Worm (Caenorhabditis elegans) whole organism, L2 larva: ENCODE measurements around the gene str-114.
A peak's percentile ranks its signal among the peaks of the same experiment; 100 is the strongest.

Experiments
- C34F6.9 ChIP-seq: fragments of 150-350 bp; optimal IDR thresholded peaks from 2 replicates; lab custom pipeline; 2014; ENCODE audit warnings: missing biosample characterization, missing genetic modification characterization
- R02D3.7 ChIP-seq: fragments of 150-350 bp; optimal IDR thresholded peaks from 2 replicates; lab custom pipeline; 2014; ENCODE audit warnings: missing biosample characterization, missing genetic modification characterization
- Y55F3AM.14 ChIP-seq: fragments of 200-800 bp; sonication (Bioruptor generic); optimal IDR thresholded peaks from 2 replicates; lab custom pipeline; 2018; ENCODE audit warnings: mild to moderate bottlenecking, missing genetic modification characterization, missing compliant biosample characterization
- ZK546.5 ChIP-seq: sonication (generic microtip); optimal IDR thresholded peaks from 2 replicates; lab custom pipeline; 2017; ENCODE audit warnings: missing biosample characterization, missing genetic modification characterization
- alr-1 ChIP-seq: fragments of 150-350 bp; optimal IDR thresholded peaks from 2 replicates; lab custom pipeline; 2014; ENCODE audit warnings: missing biosample characterization, missing genetic modification characterization
- aly-2 ChIP-seq: fragments of 150-350 bp; optimal IDR thresholded peaks from 2 replicates; lab custom pipeline; 2014; ENCODE audit warnings: missing biosample characterization, missing genetic modification characterization
- ama-1 ChIP-seq: fragments of 150-350 bp; optimal IDR thresholded peaks from 2 replicates; lab custom pipeline; 2018; ENCODE audit warnings: inconsistent platforms
- blmp-1 ChIP-seq: sonication (generic microtip); optimal IDR thresholded peaks from 2 replicates; lab custom pipeline; 2017; ENCODE audit warnings: missing genetic modification characterization, mild to moderate bottlenecking, missing compliant biosample characterization, antibody characterized with exemption, moderate library complexity; ENCODE audit not compliant: insufficient read depth
- ceh-16 ChIP-seq: fragments of 150-350 bp; optimal IDR thresholded peaks from 2 replicates; lab custom pipeline; 2014; ENCODE audit warnings: missing biosample characterization, missing genetic modification characterization
- ceh-82 ChIP-seq: fragments of 150-350 bp; optimal IDR thresholded peaks from 2 replicates; lab custom pipeline; 2014; ENCODE audit warnings: missing biosample characterization, missing genetic modification characterization
- crh-2 ChIP-seq: sonication (generic microtip); optimal IDR thresholded peaks from 2 replicates; lab custom pipeline; 2017; ENCODE audit warnings: missing biosample characterization, missing genetic modification characterization
- elt-1 ChIP-seq: fragments of 150-350 bp; optimal IDR thresholded peaks from 2 replicates; lab custom pipeline; 2014; ENCODE audit warnings: missing biosample characterization, missing genetic modification characterization
- elt-3 ChIP-seq: sonication (generic microtip); optimal IDR thresholded peaks from 2 replicates; lab custom pipeline; 2017; ENCODE audit warnings: missing biosample characterization, missing genetic modification characterization
- gmeb-1 ChIP-seq: fragments of 150-350 bp; optimal IDR thresholded peaks from 2 replicates; lab custom pipeline; 2014; ENCODE audit warnings: missing biosample characterization, missing genetic modification characterization
- lin-11 ChIP-seq: fragments of 150-350 bp; sonication (generic microtip); optimal IDR thresholded peaks from 2 replicates; lab custom pipeline; 2014; ENCODE audit warnings: missing biosample characterization, missing genetic modification characterization, inconsistent platforms, mixed read lengths
- lin-13 ChIP-seq: fragments of 150-350 bp; optimal IDR thresholded peaks from 2 replicates; lab custom pipeline; 2014; ENCODE audit warnings: missing biosample characterization, missing genetic modification reagents, missing genetic modification characterization
- lin-39 ChIP-seq: fragments of 150-350 bp; optimal IDR thresholded peaks from 2 replicates; lab custom pipeline; 2014; ENCODE audit warnings: missing biosample characterization, missing genetic modification reagents, missing genetic modification characterization
- lsy-2 ChIP-seq, 2 experiments: fragments of 150-350 bp in 1 of 2; sonication (generic microtip) in 1 of 2; optimal IDR thresholded peaks; 2 replicates each; lab custom pipeline; 2014 to 2017; ENCODE audit warnings: missing biosample characterization in 2 of 2, missing genetic modification characterization in 2 of 2
- mab-5 ChIP-seq: fragments of 150-350 bp; optimal IDR thresholded peaks from 2 replicates; lab custom pipeline; 2014; ENCODE audit warnings: missing biosample characterization, missing genetic modification characterization
- mbf-1 ChIP-seq: sonication (generic microtip); optimal IDR thresholded peaks from 2 replicates; lab custom pipeline; 2017; ENCODE audit warnings: missing biosample characterization, missing genetic modification characterization
- mdl-1 ChIP-seq, 2 experiments: fragments of 150-350 bp in 1 of 2; sonication (generic microtip) in 1 of 2; optimal IDR thresholded peaks; 2 replicates each; lab custom pipeline; 2017; ENCODE audit warnings: missing biosample characterization in 2 of 2, missing genetic modification characterization in 2 of 2
- nhr-10 ChIP-seq: sonication (generic microtip); optimal IDR thresholded peaks from 2 replicates; lab custom pipeline; 2017; ENCODE audit warnings: missing biosample characterization, missing genetic modification characterization
- nhr-11 ChIP-seq: fragments of 150-350 bp; optimal IDR thresholded peaks from 2 replicates; lab custom pipeline; 2014; ENCODE audit warnings: missing biosample characterization, missing genetic modification characterization
- nhr-12 ChIP-seq: fragments of 150-350 bp; optimal IDR thresholded peaks from 2 replicates; lab custom pipeline; 2014; ENCODE audit warnings: missing biosample characterization, missing genetic modification characterization
- nhr-129 ChIP-seq: fragments of 150-350 bp; optimal IDR thresholded peaks from 2 replicates; lab custom pipeline; 2014; ENCODE audit warnings: missing biosample characterization, missing genetic modification characterization
- nhr-21 ChIP-seq: fragments of 150-350 bp; optimal IDR thresholded peaks from 2 replicates; lab custom pipeline; 2014; ENCODE audit warnings: missing biosample characterization, missing genetic modification characterization
- nhr-23 ChIP-seq: fragments of 150-350 bp; optimal IDR thresholded peaks from 2 replicates; lab custom pipeline; 2014; ENCODE audit warnings: missing biosample characterization, missing genetic modification reagents, missing genetic modification characterization
- nhr-237 ChIP-seq: fragments of 150-350 bp; optimal IDR thresholded peaks from 2 replicates; lab custom pipeline; 2014; ENCODE audit warnings: missing biosample characterization, missing genetic modification characterization
- nhr-25 ChIP-seq: fragments of 150-350 bp; sonication (generic microtip); optimal IDR thresholded peaks from 3 replicates; lab custom pipeline; 2014; ENCODE audit warnings: missing biosample characterization, missing genetic modification characterization
- nhr-6 ChIP-seq: fragments of 150-350 bp; optimal IDR thresholded peaks from 2 replicates; lab custom pipeline; 2014; ENCODE audit warnings: missing biosample characterization, missing genetic modification characterization
- skn-1 ChIP-seq: sonication (generic microtip); optimal IDR thresholded peaks from 2 replicates; lab custom pipeline; 2017; ENCODE audit warnings: missing biosample characterization, missing genetic modification characterization
- sma-3 ChIP-seq: sonication (generic microtip); optimal IDR thresholded peaks from 2 replicates; lab custom pipeline; 2016; ENCODE audit warnings: missing genetic modification reagents, missing genetic modification characterization, missing compliant biosample characterization
- sma-9 ChIP-seq, 2 experiments: fragments of 150-350 bp in 1 of 2; sonication (generic microtip) in 1 of 2; optimal IDR thresholded peaks; 2 replicates each; lab custom pipeline; 2014 to 2016; ENCODE audit warnings: missing genetic modification characterization in 2 of 2, mild to moderate bottlenecking in 1 of 2, missing biosample characterization in 1 of 2, missing compliant biosample characterization in 1 of 2, missing genetic modification reagents in 1 of 2, moderate library complexity in 1 of 2
- snpc-4 ChIP-seq: fragments of 150-350 bp; optimal IDR thresholded peaks from 2 replicates; lab custom pipeline; 2014; ENCODE audit warnings: missing biosample characterization, missing genetic modification characterization
- unc-55 ChIP-seq: fragments of 150-350 bp; sonication (generic microtip); optimal IDR thresholded peaks from 3 replicates; lab custom pipeline; 2014; ENCODE audit warnings: missing biosample characterization, missing genetic modification reagents, missing genetic modification characterization
- unc-62 ChIP-seq: fragments of 150-350 bp; optimal IDR thresholded peaks from 2 replicates; lab custom pipeline; 2014; ENCODE audit warnings: missing biosample characterization, missing genetic modification reagents, missing genetic modification characterization
- zag-1 ChIP-seq: fragments of 150-350 bp; optimal IDR thresholded peaks from 2 replicates; lab custom pipeline; 2014; ENCODE audit warnings: missing biosample characterization, missing genetic modification characterization
- ztf-1 ChIP-seq: fragments of 200-800 bp; sonication (Bioruptor generic); conservative IDR thresholded peaks from 2 replicates; pipeline ENCODE4 v1.3.6; 2022; ENCODE audit warnings: missing genetic modification characterization, missing compliant biosample characterization
- ztf-11 ChIP-seq: sonication (generic microtip); optimal IDR thresholded peaks from 2 replicates; lab custom pipeline; 2017; ENCODE audit warnings: missing biosample characterization, missing genetic modification characterization
- ztf-4 ChIP-seq: fragments of 150-350 bp; optimal IDR thresholded peaks from 2 replicates; lab custom pipeline; 2014; ENCODE audit warnings: missing biosample characterization, missing genetic modification characterization

str-114 gene

DNA sequence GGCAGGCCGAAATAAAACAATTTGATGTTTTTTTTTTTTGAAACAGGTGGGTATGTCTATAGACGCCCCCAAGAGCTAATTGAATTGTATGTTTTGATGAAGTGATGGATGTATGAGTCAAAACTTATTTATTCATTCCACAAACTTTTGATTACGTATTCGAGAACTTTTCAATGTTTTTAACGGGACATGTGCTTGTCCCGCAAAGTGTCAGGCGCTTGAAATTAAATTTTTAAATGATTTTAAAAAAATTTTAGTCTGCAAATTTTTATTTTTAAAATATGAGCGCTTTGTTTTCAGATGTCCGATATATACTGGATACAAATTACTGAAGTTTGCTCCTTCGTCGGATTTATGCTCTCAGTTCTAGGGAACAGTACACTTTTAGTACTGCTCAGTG, at the start of gene str-114:
Gene str-114, plus strand, starts transcription at position 301 of the 400 bp plus-strand sequence.
- TF ChIP-seq nhr-12 (no peak), aly-2 (no peak), mdl-1 (tag; optimal IDR thresholded peaks at IDR 0.05; lab: Kevin White, UChicago) (no peak), gmeb-1 (tag; lab: Kevin White, UChicago) (no peak), ZK546.5 (tag; lab: Kevin White, UChicago) (no peak), sma-3 (GFP tag; lab: Kevin White, UChicago) (no peak), Y55F3AM.14 (GFP tag; lab: Kevin White, UChicago) (no peak), lin-11 (tag; lab: Kevin White, UChicago) (no peak), crh-2 (tag; lab: Kevin White, UChicago) (no peak), nhr-129 (tag; lab: Kevin White, UChicago) (no peak), skn-1 (no peak), ceh-16 (tag; lab: Kevin White, UChicago) (no peak), unc-62 (GFP tag; lab: Kevin White, UChicago) (no peak), nhr-10 (tag; lab: Kevin White, UChicago) (no peak)

DNA sequence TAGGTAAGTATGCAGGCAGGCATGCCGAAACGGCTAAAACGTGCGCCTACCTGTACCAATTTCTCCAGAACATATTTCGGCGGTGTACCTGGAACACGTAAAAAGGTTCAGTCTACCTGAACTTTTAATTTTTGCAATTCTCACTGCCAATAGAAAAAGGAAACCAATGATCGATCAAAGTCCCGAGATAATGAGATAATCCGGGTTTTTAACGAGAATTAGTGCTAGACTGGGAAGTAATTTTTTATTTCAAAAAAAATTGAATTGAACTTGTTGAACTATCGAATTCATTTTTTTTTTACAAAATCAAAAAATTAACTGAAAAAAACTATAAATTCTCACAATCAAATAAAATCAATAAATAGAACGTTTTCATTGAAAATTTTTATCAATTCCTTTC, 49.0 kb upstream of the str-114 start, which contains the start of gene T22F3.7:
Gene T22F3.7, minus strand, starts transcription at position 101 of the 400 bp plus-strand sequence.
- TF ChIP-seq lin-11 (tag; lab: Kevin White, UChicago) (no peak), elt-3 (tag; lab: Kevin White, UChicago) (no peak), crh-2 (tag; lab: Kevin White, UChicago) (no peak), ztf-1 (GFP tag; lab: Robert Waterston, UW) (no peak), nhr-21 (no peak), snpc-4 (tag; lab: Kevin White, UChicago) (no peak), elt-1 (tag; lab: Kevin White, UChicago) (no peak), nhr-129 (tag; lab: Kevin White, UChicago) (no peak), ztf-11 (no peak), alr-1 (tag; lab: Kevin White, UChicago) (no peak), ztf-4 (tag; lab: Kevin White, UChicago) (no peak), mbf-1 (no peak)

DNA sequence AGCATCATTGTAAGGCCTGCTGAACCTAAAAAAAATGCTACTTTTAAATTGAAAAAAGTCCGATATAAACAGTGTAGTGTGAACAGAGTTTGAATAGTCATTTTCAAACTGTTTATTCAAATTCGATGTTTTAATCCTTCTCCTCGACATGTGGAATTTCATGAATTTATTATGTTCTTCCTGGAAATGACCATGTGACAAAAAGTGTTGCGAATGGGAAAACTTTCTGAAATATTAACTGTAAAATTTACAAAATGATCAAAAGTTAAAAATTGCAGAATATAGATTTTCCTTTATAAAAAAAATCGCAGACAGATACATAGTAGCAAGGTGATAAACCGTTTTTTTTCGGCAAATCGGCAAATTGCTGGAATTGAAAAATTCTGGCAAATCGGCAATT, 44.2 kb upstream of the str-114 start, which contains the start of gene T22F3.8:
Gene T22F3.8, minus strand, starts transcription at position 101 of the 400 bp plus-strand sequence.
- TF ChIP-seq snpc-4 (tag; lab: Kevin White, UChicago): no peak
- TF ChIP-seq nhr-10 (tag; lab: Kevin White, UChicago): no peak
- TF ChIP-seq ama-1 (lab: Kevin White, UChicago): no peak

DNA sequence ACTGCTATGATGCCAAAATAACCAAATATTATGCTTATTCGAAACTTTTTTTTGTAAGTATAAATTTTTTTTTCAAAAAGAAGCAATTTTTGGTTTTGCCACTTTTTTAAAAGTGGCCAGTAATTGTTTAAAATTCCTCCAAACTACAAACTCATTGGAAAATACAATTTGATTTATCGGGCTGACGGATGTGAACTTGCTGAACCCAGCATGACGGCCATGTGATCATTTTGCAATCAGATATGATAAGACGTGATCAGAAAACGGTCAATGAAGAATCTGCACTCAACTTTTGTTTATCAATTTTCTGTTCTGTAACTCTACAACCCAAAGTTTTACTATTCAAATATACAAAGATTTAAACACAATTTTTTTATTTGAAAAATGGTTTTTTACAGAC, 43.2 kb upstream of the str-114 start:
- no peak for TF ChIP-seq mab-5 (tag; lab: Kevin White, UChicago)
- TF ChIP-seq nhr-21: peak; percentile 48

DNA sequence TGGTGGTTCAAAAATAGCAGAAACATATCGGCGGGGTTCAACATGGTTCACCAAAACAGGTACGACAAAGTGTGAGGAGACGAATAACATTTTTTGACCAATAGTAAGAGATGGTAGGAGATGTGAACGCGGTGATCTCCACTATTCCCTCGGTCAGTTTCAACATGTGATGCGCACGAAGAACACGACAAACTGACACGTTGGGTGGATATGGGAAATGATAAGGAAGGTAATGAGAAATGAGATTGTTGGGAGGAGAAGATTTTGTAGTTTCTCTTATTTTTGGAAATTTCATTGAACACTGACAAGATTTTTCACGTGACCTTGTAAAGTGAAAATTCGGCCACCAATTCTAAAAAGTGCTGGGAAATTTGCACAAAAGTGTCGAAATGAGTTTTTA, 38.9 kb upstream of the str-114 start:
- TF ChIP-seq R02D3.7 (tag; lab: Kevin White, UChicago) (no peak), nhr-129 (tag; lab: Kevin White, UChicago) (peak; percentile 36), lin-13 (no peak), nhr-6 (no peak), snpc-4 (tag; lab: Kevin White, UChicago) (no peak), zag-1 (tag; lab: Kevin White, UChicago) (no peak), sma-9 (GFP tag; optimal IDR thresholded peaks at IDR 0.05; lab: Kevin White, UChicago) (peak; percentile 83), sma-9 (tag; optimal IDR thresholded peaks at IDR 0.05; lab: Kevin White, UChicago) (no peak), elt-3 (tag; lab: Kevin White, UChicago) (no peak), ZK546.5 (tag; lab: Kevin White, UChicago) (no peak), nhr-23 (tag; lab: Kevin White, UChicago) (no peak), Y55F3AM.14 (GFP tag; lab: Kevin White, UChicago) (no peak), ceh-82 (no peak), nhr-25 (no peak), crh-2 (tag; lab: Kevin White, UChicago) (no peak), ztf-1 (GFP tag; lab: Robert Waterston, UW) (no peak), nhr-11 (tag; lab: Kevin White, UChicago) (no peak), lin-39 (tag; lab: Kevin White, UChicago) (no peak), nhr-21 (peak; percentile 91), sma-3 (GFP tag; lab: Kevin White, UChicago) (no peak), mab-5 (tag; lab: Kevin White, UChicago) (no peak), gmeb-1 (tag; lab: Kevin White, UChicago) (no peak), nhr-237 (tag; lab: Kevin White, UChicago) (no peak), lsy-2 (tag; optimal IDR thresholded peaks at IDR 0.05; lab: Kevin White, UChicago) (no peak), ztf-11 (no peak), aly-2 (no peak), unc-55 (GFP tag; lab: Kevin White, UChicago) (no peak), blmp-1 (tag; lab: Kevin White, UChicago) (peak; percentile 62), ceh-16 (tag; lab: Kevin White, UChicago) (no peak), C34F6.9 (no peak)
- TF ChIP-seq, all 48 proteins: peak for 4
